Fruit fly (Drosophila melanogaster): ENCODE results near the gene CG33647.

DNA sequence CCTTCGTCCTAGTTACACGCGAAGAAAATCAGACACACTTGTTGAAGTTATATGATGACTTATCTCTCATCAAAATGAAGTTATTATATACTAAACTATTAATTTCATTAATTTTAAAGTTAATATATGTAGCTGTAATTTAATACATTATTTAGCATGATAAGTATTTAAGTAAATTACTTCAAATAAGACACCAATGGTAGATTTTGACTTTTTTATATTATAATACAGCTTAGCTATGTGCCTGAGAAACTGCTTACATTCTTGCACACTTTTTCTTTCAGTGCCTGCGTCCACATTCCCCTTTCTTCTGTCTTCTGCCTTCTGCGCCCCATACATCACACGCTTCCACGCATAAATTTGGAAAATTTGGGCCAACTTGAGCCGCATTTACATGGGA is 15.5 kb downstream of the CG33647 start:
- TF ChIP-seq Hr96 (GFP tag; optimal IDR thresholded peaks at IDR 0.05) (no peak), Clk (GFP tag; optimal IDR thresholded peaks at IDR 0.05) (no peak), tj (GFP tag; optimal IDR thresholded peaks at IDR 0.05) (no peak), CG12768 (GFP tag; optimal IDR thresholded peaks at IDR 0.05) (no peak), CG33017 (tag; optimal IDR thresholded peaks at IDR 0.05) (no peak), Mnt (GFP tag; optimal IDR thresholded peaks at IDR 0.05) (no peak), CG14711 (tag; optimal IDR thresholded peaks at IDR 0.05) (no peak)

All from whole organism, adult.